Worm (Caenorhabditis elegans): Measurements from ENCODE around the gene cope-1.

- TF ChIP-seq ces-1 (GFP tag; optimal IDR thresholded peaks at IDR 0.05) (no peak), ztf-11 (tag; optimal IDR thresholded peaks at IDR 0.05) (no peak), unc-120 (tag; optimal IDR thresholded peaks at IDR 0.05; ENCODE audit: poor library complexity, severe bottlenecking) (no peak), lin-32 (GFP tag; optimal IDR thresholded peaks at IDR 0.05) (no peak), flh-1 (GFP tag; optimal IDR thresholded peaks at IDR 0.05) (no peak), elt-1 (tag; optimal IDR thresholded peaks at IDR 0.05; ENCODE audit: borderline replicate concordance, insufficient read depth) (no peak), pha-4 (tag; optimal IDR thresholded peaks at IDR 0.05) (no peak)
Measured at ce11 chrIII:13395262-13395661, 30.8 kb upstream of the cope-1 start, which contains the start of gene F11F1.1.
